Worm (Caenorhabditis elegans) whole organism, L4 larva: Measurements from ENCODE around the gene E01G4.6.

Experiments used
- F44E2.7 ChIP-seq: fragments of 200-800 bp; sonication (Bioruptor generic); IDR thresholded peaks from 2 replicates; pipeline ENCODE4 v2.1.2; 2022; ENCODE audit warnings: missing genetic modification characterization, missing compliant biosample characterization
- ces-1 ChIP-seq: fragments of 150-350 bp; sonication (generic microtip); optimal IDR thresholded peaks from 4 replicates; lab custom pipeline; 2014; ENCODE audit warnings: missing biosample characterization, missing genetic modification reagents, missing genetic modification characterization
- lin-39 ChIP-seq: fragments of 150-350 bp; optimal IDR thresholded peaks from 2 replicates; lab custom pipeline; 2014; ENCODE audit warnings: missing biosample characterization, missing genetic modification reagents, missing genetic modification characterization
- mep-1 ChIP-seq: fragments of 150-350 bp; sonication (generic microtip); optimal IDR thresholded peaks from 3 replicates; lab custom pipeline; 2014; ENCODE audit warnings: missing biosample characterization, missing genetic modification characterization
- nhr-11 ChIP-seq: fragments of 150-350 bp; optimal IDR thresholded peaks from 2 replicates; lab custom pipeline; 2014; ENCODE audit warnings: missing biosample characterization, missing genetic modification characterization
- nhr-76 ChIP-seq: fragments of 150-350 bp; optimal IDR thresholded peaks from 2 replicates; lab custom pipeline; 2014; ENCODE audit warnings: missing biosample characterization, missing genetic modification characterization
- pha-4 ChIP-seq, 2 experiments: fragments of 150-350 bp in 1 of 2; fragments of 200-800 bp in 1 of 2; sonication (Bioruptor generic) in 1 of 2; IDR thresholded peaks in 1 of 2; optimal IDR thresholded peaks in 1 of 2; 2 replicates each; pipeline versions ENCODE4 v1.3.6 to Lab custom; 2014 to 2022; ENCODE audit warnings: missing genetic modification characterization in 2 of 2, missing genetic modification reagents in 2 of 2, missing biosample characterization in 1 of 2, missing compliant biosample characterization in 1 of 2
- tra-1 ChIP-seq: fragments of 200-800 bp; sonication (Bioruptor generic); IDR thresholded peaks from 2 replicates; pipeline ENCODE4 v1.3.6; 2022; ENCODE audit warnings: missing genetic modification reagents, missing genetic modification characterization, missing compliant biosample characterization
- unc-39 ChIP-seq: sonication (generic microtip); optimal IDR thresholded peaks from 2 replicates; lab custom pipeline; 2017; ENCODE audit warnings: missing biosample characterization, missing genetic modification characterization

ce11 chrII:13487563-13487962 lies 5.4 kb downstream of the E01G4.6 start:
- TF ChIP-seq unc-39 (tag; lab: Kevin White, UChicago): no peak
- TF ChIP-seq mep-1 (tag; lab: Kevin White, UChicago): no peak
- TF ChIP-seq F44E2.7 (GFP tag; lab: Robert Waterston, UW): no peak
- no peak for TF ChIP-seq ces-1
- no peak for TF ChIP-seq tra-1 (GFP tag; lab: Robert Waterston, UW)
- no peak for TF ChIP-seq nhr-11 (tag; lab: Kevin White, UChicago)
- TF ChIP-seq pha-4 (GFP tag; IDR thresholded peaks at IDR 0.05; lab: Robert Waterston, UW): no peak
- no peak for TF ChIP-seq pha-4 (tag; optimal IDR thresholded peaks at IDR 0.05; lab: Kevin White, UChicago)
- TF ChIP-seq lin-39 (tag; lab: Kevin White, UChicago): no peak
- TF ChIP-seq nhr-76 (tag; lab: Kevin White, UChicago): no peak
